Fruit fly (Drosophila melanogaster): Measurements from ENCODE around the gene pn.

dm6 chrX:2134965-2135758, 45.8 kb upstream of the pn start:
- TF ChIP-seq CG6854 (GFP tag; optimal IDR thresholded peaks at IDR 0.05) (peak; percentile 86), CG9139 (GFP tag; optimal IDR thresholded peaks at IDR 0.05) (peak; percentile 79), Blimp-1 (GFP tag; optimal IDR thresholded peaks at IDR 0.05) (peak; percentile 87), CG8119 (GFP tag; IDR thresholded peaks at IDR 0.05) (peak; percentile 83), esn (GFP tag; optimal IDR thresholded peaks at IDR 0.05) (peak; percentile 94), Sox102F (GFP tag; optimal IDR thresholded peaks at IDR 0.05) (peak; percentile 87), spab (GFP tag; optimal IDR thresholded peaks at IDR 0.05) (peak; percentile 83)

Data from whole organism, prepupa.